Worm (Caenorhabditis elegans) whole organism, L1 larva: ENCODE measurements around the gene rmd-3.

Experiments
- C16A3.4 ChIP-seq: fragments of 150-350 bp; optimal IDR thresholded peaks from 2 replicates; lab custom pipeline; 2014; ENCODE audit warnings: missing biosample characterization, missing genetic modification characterization
- aly-2 ChIP-seq: fragments of 150-350 bp; optimal IDR thresholded peaks from 2 replicates; lab custom pipeline; 2014; ENCODE audit warnings: missing biosample characterization, missing genetic modification characterization
- blmp-1 ChIP-seq: fragments of 150-350 bp; optimal IDR thresholded peaks from 2 replicates; lab custom pipeline; 2014; ENCODE audit warnings: missing biosample characterization, missing genetic modification characterization
- ceh-63 ChIP-seq: fragments of 200-800 bp; sonication (Bioruptor generic); optimal IDR thresholded peaks from 2 replicates; lab custom pipeline; 2018; ENCODE audit warnings: mild to moderate bottlenecking, missing genetic modification characterization, missing compliant biosample characterization
- ceh-8 ChIP-seq: fragments of 200-800 bp; sonication (Bioruptor generic); optimal IDR thresholded peaks from 2 replicates; lab custom pipeline; 2018; ENCODE audit warnings: mild to moderate bottlenecking, missing genetic modification characterization, moderate library complexity, missing compliant biosample characterization
- ceh-82 ChIP-seq, 3 experiments: fragments of 150-350 bp in 1 of 3; sonication (generic microtip) in 2 of 3; optimal IDR thresholded peaks; 2 replicates each; lab custom pipeline; 2014 to 2017; ENCODE audit warnings: missing biosample characterization in 3 of 3, missing genetic modification characterization in 3 of 3
- ceh-88 ChIP-seq: fragments of 200-800 bp; sonication (Bioruptor generic); IDR thresholded peaks from 2 replicates; pipeline ENCODE4 v1.3.6; 2022; ENCODE audit warnings: missing genetic modification characterization, missing compliant biosample characterization
- ceh-90 ChIP-seq: sonication (generic microtip); optimal IDR thresholded peaks from 2 replicates; lab custom pipeline; 2016; ENCODE audit warnings: missing genetic modification characterization, missing compliant biosample characterization
- ces-1 ChIP-seq: fragments of 150-350 bp; optimal IDR thresholded peaks from 2 replicates; lab custom pipeline; 2014; ENCODE audit warnings: missing biosample characterization, missing genetic modification reagents, missing genetic modification characterization
- dpl-1 ChIP-seq, 3 experiments: fragments of 150-350 bp in 2 of 3; sonication (generic microtip) in 1 of 3; optimal IDR thresholded peaks; 2 replicates each; lab custom pipeline; 2014 to 2017; ENCODE audit warnings: missing biosample characterization in 3 of 3, missing genetic modification characterization in 3 of 3, missing genetic modification reagents in 3 of 3
- dsc-1 ChIP-seq: sonication (generic microtip); optimal IDR thresholded peaks from 2 replicates; lab custom pipeline; 2016; ENCODE audit warnings: mild to moderate bottlenecking, missing genetic modification characterization, missing compliant biosample characterization
- egl-13 ChIP-seq: sonication (generic microtip); optimal IDR thresholded peaks from 2 replicates; lab custom pipeline; 2016; ENCODE audit warnings: missing genotype, missing genetic modification reagents, missing genetic modification characterization, missing compliant biosample characterization
- elt-3 ChIP-seq, 6 experiments: fragments of 150-350 bp in 1 of 6; sonication (generic microtip); optimal IDR thresholded peaks; 2 replicates each; lab custom pipeline; 2017 to 2018; ENCODE audit warnings: missing biosample characterization in 6 of 6, missing genetic modification characterization in 6 of 6, inconsistent platforms in 1 of 6
- fkh-10 ChIP-seq: sonication (generic microtip); optimal IDR thresholded peaks from 2 replicates; lab custom pipeline; 2017; ENCODE audit warnings: missing biosample characterization, missing genetic modification reagents, missing genetic modification characterization
- fkh-8 ChIP-seq: sonication (generic microtip); optimal IDR thresholded peaks from 2 replicates; lab custom pipeline; 2016; ENCODE audit warnings: mild to moderate bottlenecking, missing genetic modification characterization, missing compliant biosample characterization
- grh-1 ChIP-seq: fragments of 200-800 bp; sonication (Bioruptor generic); IDR thresholded peaks from 2 replicates; pipeline ENCODE4 v1.3.6; 2022; ENCODE audit warnings: missing genetic modification reagents, missing genetic modification characterization, missing compliant biosample characterization
- lin-13 ChIP-seq: fragments of 150-350 bp; optimal IDR thresholded peaks from 2 replicates; lab custom pipeline; 2014; ENCODE audit warnings: missing biosample characterization, missing genetic modification reagents, missing genetic modification characterization
- lin-14 ChIP-seq: fragments of 200-800 bp; sonication (Bioruptor generic); optimal IDR thresholded peaks from 2 replicates; lab custom pipeline; 2018; ENCODE audit warnings: mild to moderate bottlenecking, missing genetic modification characterization, moderate library complexity, missing compliant biosample characterization
- lin-39 ChIP-seq: fragments of 150-350 bp; optimal IDR thresholded peaks from 2 replicates; lab custom pipeline; 2014; ENCODE audit warnings: missing biosample characterization, missing genetic modification reagents, missing genetic modification characterization
- mdl-1 ChIP-seq, 2 experiments: fragments of 150-350 bp; optimal IDR thresholded peaks; 2 replicates each; lab custom pipeline; 2014 to 2017; ENCODE audit warnings: missing biosample characterization in 2 of 2, missing genetic modification characterization in 2 of 2, inconsistent platforms in 1 of 2
- mef-2 ChIP-seq: fragments of 150-350 bp; optimal IDR thresholded peaks from 2 replicates; lab custom pipeline; 2014; ENCODE audit warnings: missing biosample characterization, missing genetic modification characterization
- nhr-12 ChIP-seq: sonication (generic microtip); optimal IDR thresholded peaks from 2 replicates; lab custom pipeline; 2017; ENCODE audit warnings: missing biosample characterization, missing genetic modification characterization
- nhr-28 ChIP-seq: fragments of 150-350 bp; optimal IDR thresholded peaks from 2 replicates; lab custom pipeline; 2014; ENCODE audit warnings: missing biosample characterization, missing genetic modification characterization
- nhr-71 ChIP-seq: sonication (generic microtip); optimal IDR thresholded peaks from 2 replicates; lab custom pipeline; 2016; ENCODE audit warnings: mild to moderate bottlenecking, missing genetic modification characterization, moderate library complexity, missing compliant biosample characterization
- nhr-77 ChIP-seq: fragments of 150-350 bp; optimal IDR thresholded peaks from 2 replicates; lab custom pipeline; 2014; ENCODE audit warnings: missing biosample characterization, missing genetic modification characterization
- nhr-85 ChIP-seq: sonication (generic microtip); peaks from one replicate; lab custom pipeline; 2016; ENCODE audit warnings: missing genetic modification characterization, inconsistent platforms, missing compliant biosample characterization
- pax-3 ChIP-seq: fragments of 200-800 bp; sonication (Bioruptor generic); optimal IDR thresholded peaks from 2 replicates; lab custom pipeline; 2018; ENCODE audit warnings: mild to moderate bottlenecking, missing genetic modification characterization, moderate library complexity, missing compliant biosample characterization
- unc-130 ChIP-seq: fragments of 150-350 bp; optimal IDR thresholded peaks from 2 replicates; lab custom pipeline; 2017; ENCODE audit warnings: missing biosample characterization, missing genetic modification characterization, inconsistent platforms
- unc-30 ChIP-seq: sonication (generic microtip); optimal IDR thresholded peaks from 2 replicates; lab custom pipeline; 2017; ENCODE audit warnings: missing biosample characterization, missing genetic modification characterization
- unc-62 ChIP-seq: fragments of 150-350 bp; optimal IDR thresholded peaks from 2 replicates; lab custom pipeline; 2014; ENCODE audit warnings: missing biosample characterization, missing genetic modification reagents, missing genetic modification characterization
- unc-86 ChIP-seq: sonication (generic microtip); optimal IDR thresholded peaks from 2 replicates; lab custom pipeline; 2016; ENCODE audit warnings: missing genetic modification characterization, missing compliant biosample characterization
- xbp-1 ChIP-seq: sonication (generic microtip); optimal IDR thresholded peaks from 2 replicates; lab custom pipeline; 2016; ENCODE audit warnings: missing genetic modification characterization, missing compliant biosample characterization
- zag-1 ChIP-seq: fragments of 150-350 bp; optimal IDR thresholded peaks from 2 replicates; lab custom pipeline; 2014; ENCODE audit warnings: missing biosample characterization, missing genetic modification characterization
- ztf-11 ChIP-seq, 2 experiments: sonication (generic microtip); optimal IDR thresholded peaks; 2 replicates each; lab custom pipeline; 2016 to 2017; ENCODE audit warnings: missing genetic modification characterization in 2 of 2, missing biosample characterization in 1 of 2, missing compliant biosample characterization in 1 of 2

The rmd-3 gene

DNA sequence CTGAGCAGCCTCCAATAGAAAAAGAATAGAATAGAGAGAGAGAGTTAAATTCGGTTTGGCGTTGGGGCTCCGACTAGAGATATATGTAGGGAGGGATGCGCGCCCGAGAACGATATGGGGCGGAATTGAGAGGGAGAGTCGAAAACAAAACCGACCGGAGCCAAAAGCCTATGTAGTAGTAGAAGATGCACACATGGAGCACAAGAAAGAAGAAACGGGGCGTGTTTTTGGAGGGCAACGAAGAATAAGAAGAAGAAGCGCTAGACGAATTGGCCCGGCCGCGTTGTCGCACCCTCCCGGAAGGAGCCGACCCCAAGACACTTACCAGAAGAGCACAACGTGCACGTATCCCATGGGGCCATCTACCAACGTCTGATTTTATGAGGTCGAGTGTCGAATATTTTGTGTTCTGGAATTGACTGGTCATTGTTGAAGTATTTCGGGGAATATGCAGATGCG, 10.4 kb downstream of the rmd-3 start, which contains the start of gene tag-180:
Gene tag-180 (minus strand): TSS at position 409 of the 459 bp plus-strand sequence.
- TF ChIP-seq ceh-82 (tag; optimal IDR thresholded peaks at IDR 0.05; lab: Kevin White, UChicago) (peak in 1 of 3 experiments; percentile 1), unc-30 (tag; lab: Kevin White, UChicago) (no peak), lin-14 (GFP tag; lab: Kevin White, UChicago) (peak; percentile 63), dsc-1 (tag; lab: Kevin White, UChicago) (no peak), nhr-77 (tag; lab: Kevin White, UChicago) (no peak)

DNA sequence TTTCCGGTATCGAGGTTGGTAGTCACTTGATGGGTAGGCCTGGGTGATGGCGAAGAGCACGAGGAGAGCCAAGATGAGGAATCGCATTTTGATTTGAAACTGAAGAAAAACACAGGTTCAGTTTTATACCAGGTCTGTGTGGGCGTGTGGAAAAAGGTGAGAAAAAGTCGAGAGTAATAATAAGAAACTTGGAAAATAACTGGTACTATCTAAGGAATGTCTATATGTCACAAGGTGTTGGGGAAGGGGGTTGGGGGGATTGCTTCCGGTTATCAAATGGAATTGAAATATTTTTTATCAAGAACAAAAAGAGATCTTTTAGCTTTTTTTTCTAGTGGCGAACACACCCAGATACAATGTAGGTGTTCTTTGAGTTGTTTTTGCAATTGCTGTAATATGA, 19.8 kb downstream of the rmd-3 start, which contains the start of gene nlp-51:
Gene nlp-51 (minus strand): TSS at position 101 of the 400 bp plus-strand sequence.
- no peak for TF ChIP-seq unc-86 (tag; lab: Kevin White, UChicago)
- no peak for TF ChIP-seq elt-3 (tag; optimal IDR thresholded peaks at IDR 0.05; lab: Kevin White, UChicago)
- TF ChIP-seq, all 84 proteins: peak for 0

DNA sequence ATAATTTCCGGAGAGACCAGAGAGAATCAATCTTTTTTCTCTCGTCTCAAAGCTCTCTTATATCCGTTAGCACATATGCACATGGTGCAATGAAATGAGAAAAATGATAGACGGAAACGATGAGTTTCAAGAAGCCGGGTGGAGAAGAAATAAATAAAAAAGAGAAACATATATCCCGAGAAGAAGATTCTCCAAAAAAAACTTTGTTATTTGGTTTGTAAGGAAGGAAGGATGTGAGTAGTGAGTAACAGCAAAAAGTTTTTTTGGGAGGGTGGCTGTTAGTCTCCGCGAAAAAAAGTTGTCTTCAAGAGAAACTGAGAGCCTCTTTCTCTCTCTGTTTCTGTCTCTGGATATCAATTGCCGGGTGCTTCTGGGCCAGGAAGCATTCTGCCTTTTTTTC, 22.7 kb downstream of the rmd-3 start:
- TF ChIP-seq egl-13 (peak; percentile 29), mdl-1 (tag; optimal IDR thresholded peaks at IDR 0.05; lab: Kevin White, UChicago) (no peak), elt-3 (tag; optimal IDR thresholded peaks at IDR 0.05; lab: Kevin White, UChicago) (no peak), lin-14 (GFP tag; lab: Kevin White, UChicago) (peak; percentile 63)

DNA sequence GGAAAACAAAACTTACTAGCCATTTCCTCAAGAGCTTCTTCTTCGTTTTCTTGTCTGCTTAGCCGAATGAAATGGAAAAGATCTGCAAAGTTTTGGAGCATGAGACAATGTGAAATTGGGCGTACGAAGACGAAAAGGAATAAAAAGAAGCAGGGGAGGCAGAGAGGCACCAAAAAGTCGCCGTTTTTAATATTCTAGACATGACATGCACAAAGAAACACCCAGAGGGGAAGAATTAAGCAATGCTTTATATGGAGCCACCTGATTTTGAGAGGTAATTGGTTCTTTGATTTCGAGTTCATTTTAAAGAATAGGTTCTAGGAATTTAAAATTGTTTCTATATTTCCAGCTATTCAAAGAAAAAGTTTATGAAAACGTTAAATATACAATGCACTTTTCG, 25.2 kb downstream of the rmd-3 start, which contains the start of gene T24F1.4:
Gene T24F1.4 (minus strand): TSS at position 101 of the 400 bp plus-strand sequence.
- TF ChIP-seq nhr-71 (tag; lab: Kevin White, UChicago) (peak; percentile 40), ceh-8 (GFP tag; lab: Kevin White, UChicago) (no peak), nhr-12 (tag; lab: Kevin White, UChicago) (no peak), lin-14 (GFP tag; lab: Kevin White, UChicago) (peak; percentile 21), fkh-8 (tag; lab: Kevin White, UChicago) (peak; percentile 44)

DNA sequence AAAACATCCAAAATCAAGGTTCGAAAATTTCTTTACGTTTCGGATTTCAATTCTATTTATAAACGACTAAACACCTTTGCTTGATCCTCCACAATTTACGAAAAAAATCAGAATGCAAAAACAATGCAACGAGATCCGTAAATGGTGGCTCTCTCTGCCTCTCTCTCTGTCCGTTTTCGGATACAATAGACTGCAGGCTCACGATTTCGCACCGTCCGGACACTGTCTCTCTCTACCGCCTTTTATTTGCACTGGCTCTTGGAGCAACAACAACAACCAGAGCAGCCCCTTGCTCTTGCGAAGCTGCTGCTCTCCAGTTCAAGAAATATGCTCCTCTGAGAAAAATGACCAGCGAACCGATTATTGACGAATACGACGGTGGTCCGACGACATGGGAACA, 27.2 kb downstream of the rmd-3 start, which contains the start of gene T24F1.7:
Gene T24F1.7 (plus strand): TSS at position 301 of the 400 bp plus-strand sequence.
- no peak for TF ChIP-seq xbp-1 (tag; lab: Kevin White, UChicago)
- no peak for TF ChIP-seq unc-30 (tag; lab: Kevin White, UChicago)
- TF ChIP-seq ceh-63 (GFP tag; lab: Kevin White, UChicago): no peak
- no peak for TF ChIP-seq mdl-1 (tag; optimal IDR thresholded peaks at IDR 0.05; lab: Kevin White, UChicago)
- no peak for TF ChIP-seq lin-13 (GFP tag; lab: Kevin White, UChicago)
- TF ChIP-seq dpl-1 (GFP tag; optimal IDR thresholded peaks at IDR 0.05; lab: Kevin White, UChicago): no peak
- no peak for TF ChIP-seq grh-1 (GFP tag; lab: Robert Waterston, UW)
- TF ChIP-seq unc-62 (GFP tag; lab: Kevin White, UChicago): no peak
- no peak for TF ChIP-seq fkh-10 (GFP tag; lab: Kevin White, UChicago)
- TF ChIP-seq mef-2 (tag; lab: Kevin White, UChicago): no peak
- TF ChIP-seq ztf-11 (tag; optimal IDR thresholded peaks at IDR 0.05; lab: Kevin White, UChicago): no peak
- TF ChIP-seq, all 84 proteins: peak for 0

DNA sequence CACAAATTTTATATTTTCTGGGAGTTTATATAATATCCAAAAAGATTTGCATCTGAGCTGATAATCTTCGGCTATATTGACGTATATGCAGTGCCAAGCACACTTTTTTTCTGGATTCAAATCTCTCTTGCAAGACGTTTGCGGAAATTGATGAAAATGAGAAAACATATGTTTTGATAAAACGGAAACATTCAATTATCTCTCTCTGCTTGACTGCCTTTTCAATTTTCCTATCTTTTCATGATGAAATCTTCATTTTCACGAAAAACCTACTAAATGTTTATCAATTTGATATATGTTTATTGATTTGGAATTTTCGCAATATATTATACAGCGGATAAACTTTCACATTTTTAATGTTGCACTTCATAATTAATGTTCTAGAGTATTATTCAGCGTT, 31.5 kb downstream of the rmd-3 start:
- TF ChIP-seq unc-130 (tag; lab: Kevin White, UChicago) (no peak), nhr-71 (tag; lab: Kevin White, UChicago) (no peak), lin-39 (no peak), aly-2 (tag; lab: Kevin White, UChicago) (no peak), pax-3 (tag; lab: Kevin White, UChicago) (no peak), nhr-28 (no peak), ztf-11 (tag; optimal IDR thresholded peaks at IDR 0.05; lab: Kevin White, UChicago) (no peak), C16A3.4 (tag; lab: Kevin White, UChicago) (no peak), ces-1 (GFP tag; lab: Kevin White, UChicago) (no peak), blmp-1 (tag; lab: Kevin White, UChicago) (peak; percentile 70), ceh-63 (GFP tag; lab: Kevin White, UChicago) (no peak), ceh-88 (no peak), lin-14 (GFP tag; lab: Kevin White, UChicago) (peak; percentile 34), dsc-1 (tag; lab: Kevin White, UChicago) (peak; percentile 44), nhr-85 (peak; percentile 61), zag-1 (tag; lab: Kevin White, UChicago) (no peak), mdl-1 (tag; optimal IDR thresholded peaks at IDR 0.05; lab: Kevin White, UChicago) (no peak), grh-1 (GFP tag; lab: Robert Waterston, UW) (no peak), ceh-90 (no peak)
